Worm (Caenorhabditis elegans) whole organism, young adult: Measurements from ENCODE around the gene F35C5.1.

Experiments
- B0019.2 ChIP-seq: fragments of 200-800 bp; sonication (Bioruptor generic); conservative IDR thresholded peaks from 2 replicates; pipeline ENCODE4 v1.3.6; 2022; ENCODE audit warnings: missing genetic modification reagents, missing genetic modification characterization, missing compliant biosample characterization
- B0261.1 ChIP-seq: sonication (generic microtip); optimal IDR thresholded peaks from 2 replicates; lab custom pipeline; 2016; ENCODE audit warnings: mild to moderate bottlenecking, missing genetic modification characterization, moderate library complexity, missing compliant biosample characterization
- B0336.3 ChIP-seq: fragments of 200-800 bp; sonication (Bioruptor generic); IDR thresholded peaks from 2 replicates; pipeline ENCODE4 v1.3.6; 2022; ENCODE audit warnings: missing genetic modification characterization, missing compliant biosample characterization
- C06A6.2 ChIP-seq: fragments of 200-800 bp; sonication (Bioruptor generic); conservative IDR thresholded peaks from 2 replicates; pipeline ENCODE4 v1.3.6; 2022; ENCODE audit warnings: missing genetic modification characterization, missing compliant biosample characterization
- D2030.7 ChIP-seq: fragments of 200-800 bp; sonication (Bioruptor generic); IDR thresholded peaks from 2 replicates; pipeline ENCODE4 v1.3.6; 2022; ENCODE audit warnings: missing genetic modification reagents, missing genetic modification characterization, missing compliant biosample characterization
- F10E7.11 ChIP-seq: sonication (generic microtip); optimal IDR thresholded peaks from 2 replicates; lab custom pipeline; 2017; ENCODE audit warnings: mild to moderate bottlenecking, missing genetic modification characterization, moderate library complexity, missing compliant biosample characterization
- F22D6.2 ChIP-seq: sonication (generic microtip); optimal IDR thresholded peaks from 2 replicates; lab custom pipeline; 2016; ENCODE audit warnings: mild to moderate bottlenecking, missing genetic modification characterization, missing compliant biosample characterization
- F23B12.7 ChIP-seq: sonication (generic microtip); optimal IDR thresholded peaks from 2 replicates; lab custom pipeline; 2017; ENCODE audit warnings: missing genetic modification characterization, mild to moderate bottlenecking, missing compliant biosample characterization, antibody characterized with exemption, moderate library complexity; ENCODE audit not compliant: insufficient read depth
- K11D2.4 ChIP-seq: fragments of 200-800 bp; sonication (Bioruptor generic); IDR thresholded peaks from 2 replicates; pipeline ENCODE4 v1.3.6; 2022; ENCODE audit warnings: missing genetic modification reagents, missing genetic modification characterization, missing compliant biosample characterization
- T07F8.4 ChIP-seq: sonication (generic microtip); optimal IDR thresholded peaks from 2 replicates; lab custom pipeline; 2016; ENCODE audit warnings: mild to moderate bottlenecking, missing genetic modification characterization, moderate library complexity, missing compliant biosample characterization
- Y53F4B.3 ChIP-seq: fragments of 200-800 bp; sonication (Bioruptor generic); IDR thresholded peaks from 2 replicates; pipeline ENCODE4 v1.3.6; 2022; ENCODE audit warnings: missing genetic modification reagents, missing genetic modification characterization, missing compliant biosample characterization
- Y56A3A.18 ChIP-seq: fragments of 200-800 bp; sonication (Bioruptor generic); IDR thresholded peaks from 2 replicates; pipeline ENCODE4 v1.3.6; 2022; ENCODE audit warnings: missing genetic modification reagents, missing genetic modification characterization, missing compliant biosample characterization
- Y79H2A.3 ChIP-seq: fragments of 200-800 bp; sonication (Bioruptor generic); conservative IDR thresholded peaks from 2 replicates; pipeline ENCODE4 v1.3.6; 2022; ENCODE audit warnings: missing genetic modification reagents, missing genetic modification characterization, missing compliant biosample characterization
- Y95B8A.8 ChIP-seq: fragments of 200-800 bp; sonication (Bioruptor generic); IDR thresholded peaks from 2 replicates; pipeline ENCODE4 v1.3.6; 2022; ENCODE audit warnings: missing genetic modification reagents, missing genetic modification characterization, missing compliant biosample characterization
- ZK185.1 ChIP-seq: sonication (generic microtip); optimal IDR thresholded peaks from 2 replicates; lab custom pipeline; 2016; ENCODE audit warnings: mild to moderate bottlenecking, missing genetic modification characterization, missing compliant biosample characterization; ENCODE audit not compliant: poor library complexity, severe bottlenecking
- aptf-2 ChIP-seq: fragments of 200-800 bp; sonication (Bioruptor generic); conservative IDR thresholded peaks from 2 replicates; pipeline ENCODE4 v1.3.6; 2022; ENCODE audit warnings: missing genetic modification reagents, missing genetic modification characterization, missing compliant biosample characterization
- athp-1 ChIP-seq: sonication (generic microtip); optimal IDR thresholded peaks from 2 replicates; lab custom pipeline; 2017; ENCODE audit warnings: mild to moderate bottlenecking, missing genetic modification characterization, missing compliant biosample characterization
- attf-3 ChIP-seq: fragments of 200-800 bp; sonication (Bioruptor generic); conservative IDR thresholded peaks from 2 replicates; pipeline ENCODE4 v1.3.6; 2022; ENCODE audit warnings: missing genetic modification reagents, missing genetic modification characterization, missing compliant biosample characterization
- attf-5 ChIP-seq: fragments of 200-800 bp; sonication (Bioruptor generic); optimal IDR thresholded peaks from 2 replicates; lab custom pipeline; 2018; ENCODE audit warnings: mild to moderate bottlenecking, missing genetic modification characterization, missing compliant biosample characterization
- attf-6 ChIP-seq: fragments of 200-800 bp; sonication (Bioruptor generic); IDR thresholded peaks from 2 replicates; pipeline ENCODE4 v1.3.6; 2022; ENCODE audit warnings: missing genetic modification reagents, missing genetic modification characterization, missing compliant biosample characterization
- cebp-2 ChIP-seq: fragments of 200-800 bp; sonication (Bioruptor generic); IDR thresholded peaks from 2 replicates; pipeline ENCODE4 v1.3.6; 2022; ENCODE audit warnings: missing genetic modification characterization, missing compliant biosample characterization
- ceh-27 ChIP-seq: fragments of 200-800 bp; sonication (Bioruptor generic); optimal IDR thresholded peaks from 2 replicates; lab custom pipeline; 2018; ENCODE audit warnings: mild to moderate bottlenecking, missing genetic modification characterization, moderate library complexity, missing compliant biosample characterization
- ceh-58 ChIP-seq: fragments of 200-800 bp; sonication (Bioruptor generic); IDR thresholded peaks from 2 replicates; pipeline ENCODE4 v1.3.6; 2022; ENCODE audit warnings: missing genetic modification characterization, missing compliant biosample characterization
- ceh-79 ChIP-seq: sonication (generic microtip); optimal IDR thresholded peaks from 2 replicates; lab custom pipeline; 2017; ENCODE audit warnings: mild to moderate bottlenecking, missing genetic modification characterization, missing compliant biosample characterization
- chd-7 ChIP-seq: sonication (generic microtip); optimal IDR thresholded peaks from 2 replicates; lab custom pipeline; 2016; ENCODE audit warnings: mild to moderate bottlenecking, missing genetic modification characterization, moderate library complexity, missing compliant biosample characterization
- die-1 ChIP-seq: sonication (generic microtip); optimal IDR thresholded peaks from 2 replicates; lab custom pipeline; 2016; ENCODE audit warnings: missing genotype, mild to moderate bottlenecking, missing genetic modification characterization, missing compliant biosample characterization
- egl-44 ChIP-seq: fragments of 200-800 bp; sonication (Bioruptor generic); IDR thresholded peaks from 2 replicates; pipeline ENCODE4 v1.3.6; 2022; ENCODE audit warnings: missing genetic modification reagents, missing genetic modification characterization, missing compliant biosample characterization
- gei-17 ChIP-seq: fragments of 200-800 bp; sonication (Bioruptor generic); optimal IDR thresholded peaks from 2 replicates; lab custom pipeline; 2018; ENCODE audit warnings: mild to moderate bottlenecking, missing genetic modification characterization, missing compliant biosample characterization
- him-1 ChIP-seq: sonication (generic microtip); optimal IDR thresholded peaks from 2 replicates; lab custom pipeline; 2016; ENCODE audit warnings: missing genotype, missing genetic modification reagents, missing genetic modification characterization, missing compliant biosample characterization
- hlh-12 ChIP-seq: sonication (generic microtip); optimal IDR thresholded peaks from 2 replicates; lab custom pipeline; 2016; ENCODE audit warnings: missing genetic modification characterization, missing compliant biosample characterization
- hmg-20 ChIP-seq: fragments of 200-800 bp; sonication (Bioruptor generic); IDR thresholded peaks from 2 replicates; pipeline ENCODE4 v1.3.6; 2022; ENCODE audit warnings: missing genetic modification reagents, missing genetic modification characterization, missing compliant biosample characterization
- hsf-1 ChIP-seq: fragments of 200-800 bp; sonication (Bioruptor generic); IDR thresholded peaks from 2 replicates; pipeline ENCODE4 v1.3.6; 2022; ENCODE audit warnings: missing genetic modification reagents, missing genetic modification characterization, missing compliant biosample characterization
- let-526 ChIP-seq: fragments of 200-800 bp; sonication (Bioruptor generic); IDR thresholded peaks from 2 replicates; pipeline ENCODE4 v1.3.6; 2022; ENCODE audit warnings: missing genetic modification reagents, missing genetic modification characterization, missing compliant biosample characterization
- let-607 ChIP-seq, 2 experiments: fragments of 200-800 bp in 1 of 2; sonication (Bioruptor generic) in 1 of 2; sonication (generic microtip) in 1 of 2; optimal IDR thresholded peaks; 2 replicates each; lab custom pipeline; 2016 to 2018; ENCODE audit warnings: mild to moderate bottlenecking in 2 of 2, missing compliant biosample characterization in 2 of 2, missing genetic modification characterization in 2 of 2, moderate library complexity in 2 of 2, missing genotype in 1 of 2
- lin-26 ChIP-seq: fragments of 200-800 bp; sonication (Bioruptor generic); IDR thresholded peaks from 2 replicates; pipeline ENCODE4 v1.3.6; 2022; ENCODE audit warnings: missing genetic modification reagents, missing genetic modification characterization, missing compliant biosample characterization
- lsl-1 ChIP-seq: fragments of 200-800 bp; sonication (Bioruptor generic); optimal IDR thresholded peaks from 2 replicates; lab custom pipeline; 2018; ENCODE audit warnings: mild to moderate bottlenecking, missing genetic modification characterization, moderate library complexity, missing compliant biosample characterization
- lsy-27 ChIP-seq: sonication (generic microtip); optimal IDR thresholded peaks from 2 replicates; lab custom pipeline; 2017; ENCODE audit warnings: missing genetic modification characterization, mild to moderate bottlenecking, missing compliant biosample characterization, antibody characterized with exemption, missing genotype, borderline replicate concordance; ENCODE audit not compliant: insufficient read depth
- madf-3 ChIP-seq: fragments of 200-800 bp; sonication (Bioruptor generic); IDR thresholded peaks from 2 replicates; pipeline ENCODE4 v1.3.6; 2022; ENCODE audit warnings: missing genetic modification reagents, missing genetic modification characterization, missing compliant biosample characterization
- madf-6 ChIP-seq: fragments of 200-800 bp; sonication (Bioruptor generic); IDR thresholded peaks from 2 replicates; pipeline ENCODE4 v1.3.6; 2022; ENCODE audit warnings: missing genetic modification reagents, missing genetic modification characterization, missing compliant biosample characterization
- madf-8 ChIP-seq: fragments of 200-800 bp; sonication (Bioruptor generic); conservative IDR thresholded peaks from 2 replicates; pipeline ENCODE4 v1.3.6; 2022; ENCODE audit warnings: missing genetic modification reagents, missing genetic modification characterization, missing compliant biosample characterization
- nhr-80 ChIP-seq: sonication (generic microtip); optimal IDR thresholded peaks from 2 replicates; lab custom pipeline; 2016; ENCODE audit warnings: missing genetic modification characterization, missing compliant biosample characterization
- rcor-1 ChIP-seq: fragments of 200-800 bp; sonication (Bioruptor generic); IDR thresholded peaks from 2 replicates; pipeline ENCODE4 v1.3.6; 2022; ENCODE audit warnings: missing genetic modification reagents, missing genetic modification characterization, missing compliant biosample characterization
- rec-8 ChIP-seq, 2 experiments: sonication (generic microtip); optimal IDR thresholded peaks; 2 replicates each; lab custom pipeline; 2016; ENCODE audit warnings: mild to moderate bottlenecking in 2 of 2, missing genetic modification characterization in 2 of 2, missing genetic modification reagents in 2 of 2, missing genotype in 2 of 2, missing biosample characterization in 1 of 2, missing compliant biosample characterization in 1 of 2, moderate library complexity in 1 of 2
- sdz-38 ChIP-seq: sonication (generic microtip); optimal IDR thresholded peaks from 2 replicates; lab custom pipeline; 2016; ENCODE audit warnings: missing genotype, missing genetic modification characterization, missing compliant biosample characterization
- sea-2 ChIP-seq: fragments of 200-800 bp; sonication (Bioruptor generic); IDR thresholded peaks from 2 replicates; pipeline ENCODE4 v1.3.6; 2022; ENCODE audit warnings: missing genetic modification characterization, missing compliant biosample characterization
- snpc-4 ChIP-seq, 5 experiments: fragments of 150-350 bp in 1 of 5; sonication (generic microtip) in 4 of 5; optimal IDR thresholded peaks; 2 replicates each; lab custom pipeline; 2014 to 2018; ENCODE audit warnings: missing genetic modification characterization in 5 of 5, missing biosample characterization in 3 of 5, antibody characterized with exemption in 2 of 5, mild to moderate bottlenecking in 2 of 5, missing compliant biosample characterization in 2 of 5, missing genotype in 2 of 5, moderate library complexity in 2 of 5, missing genetic modification reagents in 1 of 5
- somi-1 ChIP-seq: fragments of 200-800 bp; sonication (Bioruptor generic); optimal IDR thresholded peaks from 2 replicates; lab custom pipeline; 2018; ENCODE audit warnings: mild to moderate bottlenecking, missing genetic modification characterization, missing compliant biosample characterization
- zim-3 ChIP-seq: sonication (generic microtip); optimal IDR thresholded peaks from 2 replicates; lab custom pipeline; 2017; ENCODE audit warnings: mild to moderate bottlenecking, missing genetic modification characterization, moderate library complexity, missing compliant biosample characterization

Gene F35C5.1

DNA sequence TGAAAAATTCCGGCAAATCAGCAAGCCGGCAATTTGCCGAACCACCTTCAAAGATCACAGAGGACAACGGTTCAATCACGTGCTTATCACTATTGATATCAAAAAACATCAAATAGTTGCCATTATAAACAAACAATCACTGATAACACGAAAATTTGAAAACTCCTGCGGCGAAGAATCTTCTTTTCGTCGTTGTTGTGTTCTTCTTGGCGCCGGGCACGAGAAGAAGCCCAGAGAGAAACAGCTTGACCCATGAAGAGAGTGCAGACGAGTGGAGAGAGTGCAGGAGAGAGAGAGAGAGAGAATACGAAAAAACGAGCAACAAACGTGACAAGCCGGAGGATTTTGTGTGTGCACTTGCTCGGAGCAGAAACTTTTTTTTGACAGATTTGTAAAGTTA lies 1.9 kb upstream of the F35C5.1 start:
- TF ChIP-seq let-607 (tag; optimal IDR thresholded peaks at IDR 0.05; lab: Kevin White, UChicago): peak in 1 of 2 experiments; percentile 53
- no peak for TF ChIP-seq him-1
- TF ChIP-seq egl-44: no peak
- no peak for TF ChIP-seq C06A6.2 (GFP tag; lab: Robert Waterston, UW)
- no peak for TF ChIP-seq D2030.7 (GFP tag; lab: Robert Waterston, UW)
- no peak for TF ChIP-seq ZK185.1
- TF ChIP-seq rec-8 (tag; optimal IDR thresholded peaks at IDR 0.05; lab: Kevin White, UChicago): no peak
- no peak for TF ChIP-seq attf-3 (GFP tag; lab: Robert Waterston, UW)
- no peak for TF ChIP-seq lsy-27 (tag; lab: Kevin White, UChicago)
- peak; percentile 94 for TF ChIP-seq nhr-80 (tag; lab: Kevin White, UChicago)
- no peak for TF ChIP-seq aptf-2 (GFP tag; lab: Robert Waterston, UW)
- no peak for TF ChIP-seq gei-17 (GFP tag; lab: Kevin White, UChicago)
- no peak for TF ChIP-seq Y79H2A.3 (GFP tag; lab: Robert Waterston, UW)
- no peak for TF ChIP-seq hmg-20 (GFP tag; lab: Robert Waterston, UW)
- no peak for TF ChIP-seq attf-6 (GFP tag; lab: Robert Waterston, UW)
- peak; percentile 77; the same call in 1 of the 2 replicates for TF ChIP-seq B0336.3
- TF ChIP-seq chd-7: peak; percentile 60
- TF ChIP-seq Y56A3A.18 (GFP tag; lab: Robert Waterston, UW): no peak
- no peak for TF ChIP-seq die-1 (tag; lab: Kevin White, UChicago)
- 0 out of 2 replicates have a peak, but pooled peaks have one; percentile 59 for TF ChIP-seq Y95B8A.8 (GFP tag; lab: Robert Waterston, UW)
- TF ChIP-seq F10E7.11 (tag; lab: Kevin White, UChicago): no peak
- TF ChIP-seq F23B12.7 (tag; lab: Kevin White, UChicago): peak; percentile 54
- no peak for TF ChIP-seq zim-3 (tag; lab: Kevin White, UChicago)
- TF ChIP-seq ceh-27: peak; percentile 19
- TF ChIP-seq athp-1: no peak
- no peak for TF ChIP-seq cebp-2 (GFP tag; lab: Robert Waterston, UW)
- peak; percentile 57 for TF ChIP-seq attf-5 (GFP tag; lab: Kevin White, UChicago)
- TF ChIP-seq somi-1 (GFP tag; lab: Kevin White, UChicago): no peak
- no peak for TF ChIP-seq ceh-79 (tag; lab: Kevin White, UChicago)
- TF ChIP-seq Y53F4B.3 (GFP tag; lab: Robert Waterston, UW): no peak
- TF ChIP-seq T07F8.4: no peak
- TF ChIP-seq let-526 (GFP tag; lab: Robert Waterston, UW): no peak
- TF ChIP-seq sea-2 (GFP tag; lab: Robert Waterston, UW): no peak
- no peak for TF ChIP-seq B0019.2 (GFP tag; lab: Robert Waterston, UW)
- TF ChIP-seq sdz-38 (tag; lab: Kevin White, UChicago): no peak
- no peak for TF ChIP-seq hsf-1 (GFP tag; lab: Robert Waterston, UW)
- TF ChIP-seq madf-6: 0 out of 2 replicates have a peak, but pooled peaks have one; percentile 19
- TF ChIP-seq K11D2.4 (GFP tag; lab: Robert Waterston, UW): peak; percentile 48; the same call in 1 of the 2 replicates
- TF ChIP-seq ceh-58 (GFP tag; lab: Robert Waterston, UW): no peak
- TF ChIP-seq rcor-1: no peak; the same call in 1 of the 2 replicates
- TF ChIP-seq lsl-1 (GFP tag; lab: Kevin White, UChicago): no peak
- no peak for TF ChIP-seq B0261.1
- TF ChIP-seq F22D6.2 (tag; lab: Kevin White, UChicago): no peak
- TF ChIP-seq madf-3 (GFP tag; lab: Robert Waterston, UW): no peak
- no peak for TF ChIP-seq madf-8
- no peak for TF ChIP-seq hlh-12 (tag; lab: Kevin White, UChicago)
- TF ChIP-seq lin-26: no peak
- no peak for TF ChIP-seq snpc-4 (GFP tag; optimal IDR thresholded peaks at IDR 0.05; lab: Kevin White, UChicago)
- peak in 3 of 4 experiments; percentile 8 to 50 (median 17) for TF ChIP-seq snpc-4 (tag; optimal IDR thresholded peaks at IDR 0.05; lab: Kevin White, UChicago)
